In the genomic region with DNA sequence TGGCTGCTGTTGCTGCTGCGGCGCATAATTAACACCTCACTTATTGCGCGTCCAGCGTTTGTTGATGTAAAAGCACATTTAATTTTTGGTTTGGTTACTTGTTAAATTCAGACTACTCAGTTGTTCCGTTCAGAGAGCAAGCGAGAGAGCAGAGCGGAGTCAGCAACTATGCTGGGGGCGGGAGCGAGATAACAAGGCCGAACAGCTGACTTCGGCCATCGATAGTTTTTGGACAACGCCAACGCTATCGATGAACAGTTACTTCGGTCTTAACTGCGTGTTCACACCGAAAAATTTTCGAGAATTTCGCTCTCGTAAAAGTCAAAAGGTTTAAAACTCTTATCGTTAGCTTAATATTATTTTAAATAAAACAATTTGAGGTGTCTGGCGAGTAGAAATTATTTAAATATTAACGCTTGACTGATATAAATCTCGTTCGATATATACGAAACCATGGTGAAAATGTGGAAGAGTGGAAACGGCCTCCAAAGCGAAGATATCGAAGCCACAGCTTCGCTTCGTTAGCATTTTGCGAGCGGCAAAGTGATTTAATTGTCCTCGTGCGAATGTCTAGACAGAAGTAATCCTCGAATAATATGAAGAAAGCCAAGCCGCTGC, we compare ENCODE assay signal across 5 fruit fly cellular contexts.
TF ChIP-seq lines count a peak whose summit lies in the region.

A gene (minus strand): TSS at position 116 of the 618 bp plus-strand sequence.
A gene (plus strand): TSS at position 256 of the 618 bp plus-strand sequence.

- TF ChIP-seq CTCF in whole organism, embryonic (GFP tag; optimal IDR thresholded peaks at IDR 0.05; lab: Kevin White, UChicago): peak; percentile 52

TF ChIP-seq in whole organism, adult, 20 proteins besides CTCF, POLR2A, EP300 and RAD21 (continues in another document):
- peak; percentile 55 for TF ChIP-seq bab1 (GFP tag; optimal IDR thresholded peaks at IDR 0.05; lab: Kevin White, UChicago)
- no peak for TF ChIP-seq cic (GFP tag; optimal IDR thresholded peaks at IDR 0.05; lab: Kevin White, UChicago)
- TF ChIP-seq tj (GFP tag; optimal IDR thresholded peaks at IDR 0.05; lab: Kevin White, UChicago): peak; percentile 97
- peak; percentile 23 for TF ChIP-seq CG7045 (GFP tag; optimal IDR thresholded peaks at IDR 0.05; lab: Kevin White, UChicago)
- peak; percentile 19 for TF ChIP-seq CG12768 (GFP tag; optimal IDR thresholded peaks at IDR 0.05; lab: Kevin White, UChicago)
- TF ChIP-seq CG33017 (tag; optimal IDR thresholded peaks at IDR 0.05; lab: Kevin White, UChicago): peak; percentile 0
- TF ChIP-seq CG11617 (GFP tag; optimal IDR thresholded peaks at IDR 0.05; lab: Kevin White, UChicago): peak; percentile 61
- TF ChIP-seq toe (GFP tag; optimal IDR thresholded peaks at IDR 0.05; lab: Kevin White, UChicago): no peak
- peak; percentile 64 for TF ChIP-seq CG1620 (GFP tag; optimal IDR thresholded peaks at IDR 0.05; lab: Kevin White, UChicago)
- TF ChIP-seq Crg-1 (GFP tag; optimal IDR thresholded peaks at IDR 0.05; lab: Kevin White, UChicago): peak; percentile 43
- TF ChIP-seq CG14711 (tag; optimal IDR thresholded peaks at IDR 0.05; lab: Kevin White, UChicago): peak; percentile 9
- no peak for TF ChIP-seq cnc (optimal IDR thresholded peaks at IDR 0.05; lab: Kevin White, UChicago)
- no peak for TF ChIP-seq Clk (GFP tag; optimal IDR thresholded peaks at IDR 0.05; lab: Kevin White, UChicago)
- TF ChIP-seq Mnt (GFP tag; optimal IDR thresholded peaks at IDR 0.05; lab: Kevin White, UChicago): peak; percentile 67
- TF ChIP-seq ovo (GFP tag; optimal IDR thresholded peaks at IDR 0.05; lab: Kevin White, UChicago): peak; percentile 53
- TF ChIP-seq kay (GFP tag; lab: Kevin White, UChicago; ENCODE audit: borderline replicate concordance): peak; percentile 91

TF ChIP-seq in whole organism, embryonic, 481 proteins besides CTCF, POLR2A, EP300 and RAD21 (continues in another document):
- TF ChIP-seq nom (GFP tag; optimal IDR thresholded peaks at IDR 0.05; lab: Kevin White, UChicago) (peak; percentile 38), H15 (GFP tag; IDR thresholded peaks at IDR 0.05; lab: Robert Waterston, UW) (0 out of 3 replicates have a peak, but pooled peaks have one; percentile 46), tll (GFP tag; optimal IDR thresholded peaks at IDR 0.05; lab: Kevin White, UChicago) (peak; percentile 80 to 96), CG7963 (GFP tag; IDR thresholded peaks at IDR 0.05; lab: Robert Waterston, UW; ENCODE audit: partially characterized antibody) (peak; percentile 62; the same call in 2 of the 3 replicates), CG10209 (GFP tag; optimal IDR thresholded peaks at IDR 0.05; lab: Kevin White, UChicago) (peak; percentile 53), CG14441 (GFP tag; IDR thresholded peaks at IDR 0.05; lab: Robert Waterston, UW) (peak; percentile 44), CG5180 (GFP tag; optimal IDR thresholded peaks at IDR 0.05; lab: Kevin White, UChicago) (no peak), CG9876 (GFP tag; optimal IDR thresholded peaks at IDR 0.05; lab: Kevin White, UChicago) (peak; percentile 18), Sox102F (GFP tag; optimal IDR thresholded peaks at IDR 0.05; lab: Kevin White, UChicago) (no peak), mam (GFP tag; optimal IDR thresholded peaks at IDR 0.05; lab: Kevin White, UChicago) (peak; percentile 66), Sry-δ (GFP tag; optimal IDR thresholded peaks at IDR 0.05; lab: Kevin White, UChicago) (peak; percentile 77), klu (GFP tag; IDR thresholded peaks at IDR 0.05; lab: Robert Waterston, UW) (peak; percentile 69; the same call in 1 of the 2 replicates), h (optimal IDR thresholded peaks at IDR 0.05; lab: Kevin White, UChicago) (no peak), pho (GFP tag; optimal IDR thresholded peaks at IDR 0.05; lab: Kevin White, UChicago) (peak; percentile 61), prd (optimal IDR thresholded peaks at IDR 0.05; lab: Kevin White, UChicago) (no peak), prd (GFP tag; IDR thresholded peaks at IDR 0.05; lab: Robert Waterston, UW) (peak; percentile 63; the same call in 2 of the 3 replicates)

TF ChIP-seq in whole organism, prepupa, 60 proteins besides CTCF, POLR2A, EP300 and RAD21 (continues in another document):
- no peak for TF ChIP-seq CG6276 (GFP tag; optimal IDR thresholded peaks at IDR 0.05; lab: Kevin White, UChicago)
- peak; percentile 70 for TF ChIP-seq OdsH (GFP tag; optimal IDR thresholded peaks at IDR 0.05; lab: Kevin White, UChicago)
- peak; percentile 57; the same call in 1 of the 2 replicates for TF ChIP-seq Gug (GFP tag; IDR thresholded peaks at IDR 0.05; lab: Robert Waterston, UW)
- peak; percentile 64 for TF ChIP-seq cyc (GFP tag; optimal IDR thresholded peaks at IDR 0.05; lab: Kevin White, UChicago)
- TF ChIP-seq esn (GFP tag; optimal IDR thresholded peaks at IDR 0.05; lab: Kevin White, UChicago): peak; percentile 63
- TF ChIP-seq lz (GFP tag; optimal IDR thresholded peaks at IDR 0.05; lab: Kevin White, UChicago): peak; percentile 71
- no peak for TF ChIP-seq Eip93F (GFP tag; optimal IDR thresholded peaks at IDR 0.05; lab: Kevin White, UChicago)
- peak; percentile 19 for TF ChIP-seq net (GFP tag; optimal IDR thresholded peaks at IDR 0.05; lab: Kevin White, UChicago)
- peak; percentile 27 for TF ChIP-seq dsx (GFP tag; optimal IDR thresholded peaks at IDR 0.05; lab: Kevin White, UChicago; ENCODE audit: poor library complexity, severe bottlenecking)
- TF ChIP-seq CG11762 (GFP tag; optimal IDR thresholded peaks at IDR 0.05; lab: Kevin White, UChicago; ENCODE audit: insufficient read depth): no peak
- peak; percentile 70 for TF ChIP-seq pdm3 (GFP tag; optimal IDR thresholded peaks at IDR 0.05; lab: Kevin White, UChicago)
- TF ChIP-seq CG11902 (GFP tag; optimal IDR thresholded peaks at IDR 0.05; lab: Kevin White, UChicago): peak; percentile 33
- no peak for TF ChIP-seq spab (GFP tag; optimal IDR thresholded peaks at IDR 0.05; lab: Kevin White, UChicago)
- peak; percentile 71 for TF ChIP-seq Hr4 (GFP tag; optimal IDR thresholded peaks at IDR 0.05; lab: Kevin White, UChicago)
- TF ChIP-seq Sox15 (GFP tag; optimal IDR thresholded peaks at IDR 0.05; lab: Kevin White, UChicago): peak; percentile 53
- TF ChIP-seq Lpt (GFP tag; optimal IDR thresholded peaks at IDR 0.05; lab: Kevin White, UChicago): peak; percentile 46
- TF ChIP-seq Met (GFP tag; optimal IDR thresholded peaks at IDR 0.05; lab: Kevin White, UChicago): no peak

TF ChIP-seq in whole organism, pupa, 21 proteins besides CTCF, POLR2A, EP300 and RAD21:
- 0 out of 3 replicates have a peak, but pooled peaks have one; percentile 39 for TF ChIP-seq CG4496 (GFP tag; IDR thresholded peaks at IDR 0.05; lab: Robert Waterston, UW)
- TF ChIP-seq Snoo (tag; optimal IDR thresholded peaks at IDR 0.05; lab: Kevin White, UChicago): peak; percentile 48
- peak; percentile 37 for TF ChIP-seq CG17806 (tag; optimal IDR thresholded peaks at IDR 0.05; lab: Kevin White, UChicago)
- TF ChIP-seq CG34367 (tag; optimal IDR thresholded peaks at IDR 0.05; lab: Kevin White, UChicago): peak; percentile 10
- TF ChIP-seq Ets98B (GFP tag; IDR thresholded peaks at IDR 0.05; lab: Robert Waterston, UW): no peak; the same call in 1 of the 2 replicates
- no peak for TF ChIP-seq D1 (tag; optimal IDR thresholded peaks at IDR 0.05; lab: Kevin White, UChicago)
- TF ChIP-seq CG9948 (tag; optimal IDR thresholded peaks at IDR 0.05; lab: Kevin White, UChicago): peak; percentile 52
- peak; percentile 42 for TF ChIP-seq Pif1A (GFP tag; optimal IDR thresholded peaks at IDR 0.05; lab: Kevin White, UChicago)
- peak; percentile 39 for TF ChIP-seq CG15710 (tag; optimal IDR thresholded peaks at IDR 0.05; lab: Kevin White, UChicago)
- TF ChIP-seq CG13204 (GFP tag; optimal IDR thresholded peaks at IDR 0.05; lab: Kevin White, UChicago): no peak
- TF ChIP-seq gl (tag; optimal IDR thresholded peaks at IDR 0.05; lab: Kevin White, UChicago): no peak
- no peak; the same call in 2 of the 3 replicates for TF ChIP-seq fd96Ca (GFP tag; IDR thresholded peaks at IDR 0.05; lab: Robert Waterston, UW)
- peak; percentile 63 for TF ChIP-seq CG8159 (tag; optimal IDR thresholded peaks at IDR 0.05; lab: Kevin White, UChicago)

TF ChIP-seq in whole organism, wandering third instar larva, 38 proteins besides CTCF, POLR2A, EP300 and RAD21 (continues in another document):
- TF ChIP-seq CG9705 (GFP tag; optimal IDR thresholded peaks at IDR 0.05; lab: Kevin White, UChicago) (peak; percentile 16), sage (GFP tag; optimal IDR thresholded peaks at IDR 0.05; lab: Kevin White, UChicago) (no peak), woc (GFP tag; optimal IDR thresholded peaks at IDR 0.05; lab: Kevin White, UChicago) (peak; percentile 73), fru (GFP tag; optimal IDR thresholded peaks at IDR 0.05; lab: Kevin White, UChicago) (peak; percentile 98), Dif (GFP tag; optimal IDR thresholded peaks at IDR 0.05; lab: Kevin White, UChicago; ENCODE audit: partially characterized antibody) (peak; percentile 95), brk (GFP tag; optimal IDR thresholded peaks at IDR 0.05; lab: Kevin White, UChicago) (no peak), Abd-B (GFP tag; optimal IDR thresholded peaks at IDR 0.05; lab: Kevin White, UChicago) (no peak), sv (GFP tag; optimal IDR thresholded peaks at IDR 0.05; lab: Kevin White, UChicago) (peak; percentile 42), ey (GFP tag; optimal IDR thresholded peaks at IDR 0.05; lab: Kevin White, UChicago) (peak; percentile 62), GATAd (GFP tag; optimal IDR thresholded peaks at IDR 0.05; lab: Kevin White, UChicago) (no peak), foxo (GFP tag; optimal IDR thresholded peaks at IDR 0.05; lab: Kevin White, UChicago) (peak in 1 of 2 experiments; percentile 68), dmrt93B (GFP tag; optimal IDR thresholded peaks at IDR 0.05; lab: Kevin White, UChicago) (peak; percentile 28), CrebA (GFP tag; optimal IDR thresholded peaks at IDR 0.05; lab: Kevin White, UChicago; ENCODE audit: borderline replicate concordance) (no peak), Rel (GFP tag; optimal IDR thresholded peaks at IDR 0.05; lab: Kevin White, UChicago) (no peak), Rel (tag; optimal IDR thresholded peaks at IDR 0.05; lab: Kevin White, UChicago) (no peak), N (GFP tag; optimal IDR thresholded peaks at IDR 0.05; lab: Kevin White, UChicago) (peak; percentile 46), Hnf4 (GFP tag; optimal IDR thresholded peaks at IDR 0.05; lab: Kevin White, UChicago) (no peak), Hr83 (GFP tag; optimal IDR thresholded peaks at IDR 0.05; lab: Kevin White, UChicago; ENCODE audit: poor library complexity, severe bottlenecking) (peak; percentile 18), Vsx2 (GFP tag; optimal IDR thresholded peaks at IDR 0.05; lab: Kevin White, UChicago; ENCODE audit: partially characterized antibody) (peak; percentile 69), psq (GFP tag; optimal IDR thresholded peaks at IDR 0.05; lab: Kevin White, UChicago) (peak; percentile 32), Dfd (GFP tag; optimal IDR thresholded peaks at IDR 0.05; lab: Kevin White, UChicago) (no peak), Mio (GFP tag; optimal IDR thresholded peaks at IDR 0.05; lab: Kevin White, UChicago) (no peak), h (GFP tag; optimal IDR thresholded peaks at IDR 0.05; lab: Kevin White, UChicago) (peak; percentile 66), Hr78 (GFP tag; optimal IDR thresholded peaks at IDR 0.05; lab: Kevin White, UChicago) (no peak), pan (optimal IDR thresholded peaks at IDR 0.05; lab: Kevin White, UChicago) (no peak)
